Worm (Caenorhabditis elegans) whole organism, early embryonic: ENCODE results near the gene vps-60.
"Not testable (repeated sequence)": the region's sequence is repeated elsewhere in the genome, so short reads cannot be mapped to it uniquely, and the experiment has no call there.

Experiments
- B0310.2 ChIP-seq: sonication (generic microtip); optimal IDR thresholded peaks from 2 replicates; lab custom pipeline; 2016; ENCODE audit warnings: mild to moderate bottlenecking, missing genetic modification characterization, missing compliant biosample characterization
- F13C5.2 ChIP-seq: sonication (generic microtip); optimal IDR thresholded peaks from 2 replicates; lab custom pipeline; 2017; ENCODE audit warnings: mild to moderate bottlenecking, missing genetic modification characterization, inconsistent platforms, missing compliant biosample characterization
- aly-1 ChIP-seq: sonication (generic microtip); optimal IDR thresholded peaks from 2 replicates; lab custom pipeline; 2016; ENCODE audit warnings: missing genetic modification characterization, missing compliant biosample characterization
- ama-1 ChIP-seq: fragments of 150-350 bp; optimal IDR thresholded peaks from 2 replicates; lab custom pipeline; 2014
- ceh-13 ChIP-seq: fragments of 200-800 bp; sonication (Bioruptor generic); optimal IDR thresholded peaks from 2 replicates; lab custom pipeline; 2018; ENCODE audit warnings: mild to moderate bottlenecking, missing genetic modification characterization, missing compliant biosample characterization
- ceh-36 ChIP-seq: sonication (generic microtip); optimal IDR thresholded peaks from 2 replicates; lab custom pipeline; 2016; ENCODE audit warnings: missing genetic modification characterization, inconsistent platforms, missing compliant biosample characterization
- ets-7 ChIP-seq: sonication (generic microtip); optimal IDR thresholded peaks from 2 replicates; lab custom pipeline; 2016; ENCODE audit warnings: missing genotype, missing genetic modification characterization, missing compliant biosample characterization
- flt-1 ChIP-seq: fragments of 200-800 bp; sonication (Bioruptor generic); IDR thresholded peaks from 2 replicates; pipeline ENCODE4 v1.3.6; 2022; ENCODE audit warnings: missing genetic modification characterization, missing compliant biosample characterization
- hmbx-1 ChIP-seq: sonication (generic microtip); optimal IDR thresholded peaks from 2 replicates; lab custom pipeline; 2016; ENCODE audit warnings: mild to moderate bottlenecking, missing genetic modification characterization, missing compliant biosample characterization
- hmg-4 ChIP-seq: fragments of 200-800 bp; sonication (Bioruptor generic); optimal IDR thresholded peaks from 2 replicates; lab custom pipeline; 2018; ENCODE audit warnings: mild to moderate bottlenecking, missing genetic modification characterization, missing compliant biosample characterization
- hnd-1 ChIP-seq: sonication (generic microtip); optimal IDR thresholded peaks from 2 replicates; lab custom pipeline; 2016; ENCODE audit warnings: missing genetic modification characterization, missing compliant biosample characterization
- pes-1 ChIP-seq: fragments of 200-800 bp; sonication (Bioruptor generic); IDR thresholded peaks from 2 replicates; pipeline ENCODE4 v1.3.6; 2022; ENCODE audit warnings: missing genetic modification reagents, missing genetic modification characterization, missing compliant biosample characterization
- scrt-1 ChIP-seq: fragments of 200-800 bp; sonication (Bioruptor generic); IDR thresholded peaks from 2 replicates; pipeline ENCODE4 v1.3.6; 2022; ENCODE audit warnings: missing genetic modification characterization, missing compliant biosample characterization
- sea-1 ChIP-seq: fragments of 200-800 bp; sonication (Bioruptor generic); conservative IDR thresholded peaks from 2 replicates; pipeline ENCODE4 v1.3.6; 2022; ENCODE audit warnings: missing genetic modification characterization, missing compliant biosample characterization
- tbx-11 ChIP-seq: fragments of 200-800 bp; sonication (Bioruptor generic); IDR thresholded peaks from 2 replicates; pipeline ENCODE4 v1.3.6; 2022; ENCODE audit warnings: missing genetic modification characterization, missing compliant biosample characterization
- tbx-37 ChIP-seq: fragments of 200-800 bp; sonication (Bioruptor generic); conservative IDR thresholded peaks from 2 replicates; pipeline ENCODE4 v1.3.6; 2022; ENCODE audit warnings: missing genetic modification reagents, missing genetic modification characterization, missing compliant biosample characterization
- tra-4 ChIP-seq: sonication (generic microtip); optimal IDR thresholded peaks from 2 replicates; lab custom pipeline; 2017; ENCODE audit warnings: missing genetic modification characterization, missing compliant biosample characterization

Gene vps-60

ce11 chrV:8580961-8581360 is 25.0 kb downstream of the vps-60 start, which contains the start of gene C10B5.1:
Gene C10B5.1 (plus strand): TSS chrV:8581261.
- TF ChIP-seq ceh-13 (GFP tag; lab: Kevin White, UChicago), result no peak

ce11 chrV:8574762-8575161 is 31.2 kb downstream of the vps-60 start, which contains the start of gene F25G6.1:
Gene F25G6.1 (plus strand): TSS chrV:8575062.
- not testable (repeated sequence) for TF ChIP-seq hmbx-1; sea-1 (GFP tag; lab: Robert Waterston, UW); ceh-36 (tag; lab: Kevin White, UChicago)

ce11 chrV:8569841-8570361 is 36.0 kb downstream of the vps-60 start, which contains the start of the genes F25G6.9 and symk-1:
Gene F25G6.9 (minus strand): TSS chrV:8570000.
Gene symk-1 (plus strand): TSS chrV:8570311.
- no peak for TF ChIP-seq tbx-11
- no peak for TF ChIP-seq pes-1 (GFP tag; lab: Robert Waterston, UW)
- TF ChIP-seq sea-1 (GFP tag; lab: Robert Waterston, UW), result no peak
- no peak for TF ChIP-seq ceh-13 (GFP tag; lab: Kevin White, UChicago)
- no peak for TF ChIP-seq hmg-4 (GFP tag; lab: Kevin White, UChicago)
- TF ChIP-seq scrt-1 (GFP tag; lab: Robert Waterston, UW), result no peak
- TF ChIP-seq hmbx-1, result no peak
- no peak for TF ChIP-seq ceh-36 (tag; lab: Kevin White, UChicago)
- TF ChIP-seq tra-4 (tag; lab: Kevin White, UChicago), result no peak
- no peak for TF ChIP-seq ets-7 (tag; lab: Kevin White, UChicago)
- no peak for TF ChIP-seq flt-1 (GFP tag; lab: Robert Waterston, UW)
- no peak for TF ChIP-seq aly-1 (tag; lab: Kevin White, UChicago)
- TF ChIP-seq F13C5.2 (tag; lab: Kevin White, UChicago), result no peak
- no peak for TF ChIP-seq ama-1 (lab: Kevin White, UChicago)
- TF ChIP-seq B0310.2 (tag; lab: Kevin White, UChicago), result no peak

ce11 chrV:8569172-8569571 is 36.8 kb downstream of the vps-60 start:
- no peak for TF ChIP-seq hmbx-1
- no peak for TF ChIP-seq ceh-13 (GFP tag; lab: Kevin White, UChicago)
- no peak for TF ChIP-seq aly-1 (tag; lab: Kevin White, UChicago)
- TF ChIP-seq ceh-36 (tag; lab: Kevin White, UChicago), result no peak
- TF ChIP-seq ets-7 (tag; lab: Kevin White, UChicago), result no peak

- TF ChIP-seq flt-1 (GFP tag; lab: Robert Waterston, UW), result no peak
- no peak for TF ChIP-seq hmg-4 (GFP tag; lab: Kevin White, UChicago)
- no peak for TF ChIP-seq aly-1 (tag; lab: Kevin White, UChicago)
- TF ChIP-seq tra-4 (tag; lab: Kevin White, UChicago), result no peak
- TF ChIP-seq pes-1 (GFP tag; lab: Robert Waterston, UW), result no peak
- no peak for TF ChIP-seq tbx-11
- TF ChIP-seq scrt-1 (GFP tag; lab: Robert Waterston, UW), result no peak
- TF ChIP-seq sea-1 (GFP tag; lab: Robert Waterston, UW), result no peak
- TF ChIP-seq B0310.2 (tag; lab: Kevin White, UChicago), result no peak
- TF ChIP-seq F13C5.2 (tag; lab: Kevin White, UChicago), result no peak
- TF ChIP-seq hnd-1 (tag; lab: Kevin White, UChicago), result no peak
- no peak for TF ChIP-seq ama-1 (lab: Kevin White, UChicago)
- TF ChIP-seq ets-7 (tag; lab: Kevin White, UChicago), result no peak
- TF ChIP-seq ceh-13 (GFP tag; lab: Kevin White, UChicago), result no peak
Measured at ce11 chrV:8565075-8565474, 40.9 kb downstream of the vps-60 start, which contains the start of gene F25G6.8. Gene F25G6.8 (minus strand): TSS chrV:8565175.

- TF ChIP-seq sea-1 (GFP tag; lab: Robert Waterston, UW) (no peak), aly-1 (tag; lab: Kevin White, UChicago) (no peak), pes-1 (GFP tag; lab: Robert Waterston, UW) (no peak), ceh-36 (tag; lab: Kevin White, UChicago) (no peak), hnd-1 (tag; lab: Kevin White, UChicago) (no peak), hmbx-1 (no peak), F13C5.2 (tag; lab: Kevin White, UChicago) (no peak)
Measured at ce11 chrV:8560916-8561315, 45.0 kb downstream of the vps-60 start, which contains the start of gene acr-16. Gene acr-16 (plus strand): TSS chrV:8561216.

ce11 chrV:8555955-8556354 is 50.0 kb downstream of the vps-60 start:
- TF ChIP-seq pes-1 (GFP tag; lab: Robert Waterston, UW) (no peak), tra-4 (tag; lab: Kevin White, UChicago) (no peak), scrt-1 (GFP tag; lab: Robert Waterston, UW) (no peak), aly-1 (tag; lab: Kevin White, UChicago) (no peak), B0310.2 (tag; lab: Kevin White, UChicago) (no peak), F13C5.2 (tag; lab: Kevin White, UChicago) (no peak), ets-7 (tag; lab: Kevin White, UChicago) (no peak), hmbx-1 (no peak), tbx-11 (no peak), ama-1 (lab: Kevin White, UChicago) (no peak), tbx-37 (no peak), ceh-13 (GFP tag; lab: Kevin White, UChicago) (no peak), sea-1 (GFP tag; lab: Robert Waterston, UW) (no peak), flt-1 (GFP tag; lab: Robert Waterston, UW) (no peak)
